Fruit fly (Drosophila melanogaster) whole organism, wandering third instar larva: ENCODE measurements around the gene ACXE.

ENCODE experiments used
- CG32264 ChIP-seq: fragments of 200-800 bp; sonication (Bioruptor generic); optimal IDR thresholded peaks from 2 replicates; lab custom pipeline; 2016; ENCODE audit warnings: missing biosample characterization, missing genetic modification characterization
- CrebA ChIP-seq: fragments of 200-800 bp; sonication (Bioruptor generic); optimal IDR thresholded peaks from 2 replicates; lab custom pipeline; 2016; ENCODE audit warnings: missing biosample characterization, mild to moderate bottlenecking, missing genetic modification characterization, borderline replicate concordance
- Dif ChIP-seq: fragments of 200-275, 200-300 bp; sonication (Bioruptor generic); optimal IDR thresholded peaks from 2 replicates; lab custom pipeline; 2018; ENCODE audit warnings: missing biosample characterization, missing genetic modification characterization; ENCODE audit not compliant: partially characterized antibody
- GATAd ChIP-seq: sonication (Bioruptor generic); optimal IDR thresholded peaks from 2 replicates; lab custom pipeline; 2016; ENCODE audit warnings: missing biosample characterization, missing genetic modification characterization
- HLH106 ChIP-seq: fragments of 200-800 bp; optimal IDR thresholded peaks from 3 replicates; lab custom pipeline; 2019; ENCODE audit warnings: missing biosample characterization, mild to moderate bottlenecking, missing genetic modification characterization, moderate library complexity
- Hnf4 ChIP-seq: fragments of 200-800 bp; sonication (Bioruptor generic); optimal IDR thresholded peaks from 2 replicates; lab custom pipeline; 2016; ENCODE audit warnings: missing biosample characterization, mild to moderate bottlenecking, missing genetic modification characterization
- Hr78 ChIP-seq: fragments of >200 bp; optimal IDR thresholded peaks from 2 replicates; lab custom pipeline; 2017; ENCODE audit warnings: missing biosample characterization, missing genetic modification characterization
- Hr83 ChIP-seq: fragments of 200-300 bp; sonication (Bioruptor generic); optimal IDR thresholded peaks from 2 replicates; lab custom pipeline; 2016; ENCODE audit warnings: missing biosample characterization, mild to moderate bottlenecking, missing genetic modification characterization, moderate library complexity; ENCODE audit not compliant: poor library complexity, severe bottlenecking
- Jra ChIP-seq: sonication (Bioruptor generic); optimal IDR thresholded peaks from 2 replicates; lab custom pipeline; 2016; ENCODE audit warnings: missing biosample characterization, missing genetic modification characterization
- Mio ChIP-seq: sonication (Bioruptor generic); optimal IDR thresholded peaks from 2 replicates; lab custom pipeline; 2016; ENCODE audit warnings: missing biosample characterization, missing genetic modification characterization
- Myc ChIP-seq: fragments of >200 bp; optimal IDR thresholded peaks from 2 replicates; lab custom pipeline; 2017
- N ChIP-seq: fragments of >200 bp; optimal IDR thresholded peaks from 2 replicates; lab custom pipeline; 2018; ENCODE audit warnings: missing biosample characterization, missing external identifiers, missing genetic modification characterization
- Sp1 ChIP-seq: fragments of 200-800 bp; sonication (Bioruptor generic); optimal IDR thresholded peaks from 3 replicates; lab custom pipeline; 2019; ENCODE audit warnings: missing biosample characterization, mild to moderate bottlenecking, missing genetic modification characterization, moderate library complexity
- Vsx2 ChIP-seq: fragments of 200-300, 225-300 bp; sonication (Bioruptor generic); optimal IDR thresholded peaks from 2 replicates; lab custom pipeline; 2018; ENCODE audit warnings: missing biosample characterization, missing genetic modification characterization; ENCODE audit not compliant: partially characterized antibody
- br ChIP-seq: fragments of 200-800 bp; sonication (Bioruptor generic); optimal IDR thresholded peaks from 2 replicates; lab custom pipeline; 2016; ENCODE audit warnings: missing biosample characterization, missing genetic modification characterization
- dl ChIP-seq, 2 experiments: fragments of 175-275, 200-275 bp in 1 of 2; fragments of 200-275 bp in 1 of 2; sonication (Bioruptor generic); optimal IDR thresholded peaks; lab custom pipeline; 2018; ENCODE audit warnings: mild to moderate bottlenecking in 2 of 2, missing biosample characterization in 2 of 2, missing genetic modification characterization in 2 of 2, moderate library complexity in 2 of 2; ENCODE audit not compliant: partially characterized antibody in 2 of 2, insufficient read depth in 1 of 2
- dmrt93B ChIP-seq: fragments of 200-800 bp; sonication (Bioruptor generic); optimal IDR thresholded peaks from 2 replicates; lab custom pipeline; 2018; ENCODE audit warnings: missing biosample characterization, mild to moderate bottlenecking, missing genetic modification characterization
- dsf ChIP-seq: sonication (Bioruptor generic); optimal IDR thresholded peaks from 2 replicates; lab custom pipeline; 2016; ENCODE audit warnings: missing biosample characterization, missing genetic modification characterization, borderline replicate concordance
- ey ChIP-seq: fragments of 200-800 bp; sonication (Bioruptor generic); optimal IDR thresholded peaks from 2 replicates; lab custom pipeline; 2016; ENCODE audit warnings: missing biosample characterization, missing genetic modification characterization
- foxo ChIP-seq, 2 experiments: fragments of 200-800 bp; sonication (Bioruptor generic); optimal IDR thresholded peaks; 2 replicates in 1 of 2; 3 replicates in 1 of 2; lab custom pipeline; 2016 to 2017; ENCODE audit warnings: missing biosample characterization in 2 of 2, missing genetic modification characterization in 2 of 2
- fru ChIP-seq: fragments of 200-800 bp; sonication (Bioruptor generic); optimal IDR thresholded peaks from 3 replicates; lab custom pipeline; 2016; ENCODE audit warnings: missing biosample characterization, mild to moderate bottlenecking, missing genetic modification characterization
- h ChIP-seq: fragments of 200-800 bp; sonication (Bioruptor generic); optimal IDR thresholded peaks from 3 replicates; lab custom pipeline; 2016; ENCODE audit warnings: missing biosample characterization, mild to moderate bottlenecking, missing genetic modification characterization
- jim ChIP-seq: fragments of 175-275, 200-325 bp; sonication (Bioruptor generic); optimal IDR thresholded peaks from 2 replicates; lab custom pipeline; 2016; ENCODE audit warnings: missing biosample characterization, mild to moderate bottlenecking, missing genetic modification characterization
- lola ChIP-seq: fragments of >200 bp; optimal IDR thresholded peaks from 2 replicates; lab custom pipeline; 2017; ENCODE audit warnings: missing biosample characterization, missing genetic modification characterization
- pan ChIP-seq: fragments of >200 bp; optimal IDR thresholded peaks from 2 replicates; lab custom pipeline; 2017
- psq ChIP-seq: fragments of 200-800 bp; sonication (Bioruptor generic); optimal IDR thresholded peaks from 3 replicates; lab custom pipeline; 2017; ENCODE audit warnings: missing biosample characterization, mild to moderate bottlenecking, missing genetic modification characterization, moderate library complexity
- sage ChIP-seq: fragments of 200-800 bp; sonication (Bioruptor generic); optimal IDR thresholded peaks from 2 replicates; lab custom pipeline; 2016; ENCODE audit warnings: missing biosample characterization, mild to moderate bottlenecking, missing genetic modification characterization
- tai ChIP-seq: sonication (Bioruptor generic); optimal IDR thresholded peaks from 2 replicates; lab custom pipeline; 2016; ENCODE audit warnings: missing biosample characterization, missing genetic modification characterization
- usp ChIP-seq: fragments of >200 bp; optimal IDR thresholded peaks from 2 replicates; lab custom pipeline; 2017; ENCODE audit warnings: missing biosample characterization, missing genetic modification characterization

The ACXE gene

DNA sequence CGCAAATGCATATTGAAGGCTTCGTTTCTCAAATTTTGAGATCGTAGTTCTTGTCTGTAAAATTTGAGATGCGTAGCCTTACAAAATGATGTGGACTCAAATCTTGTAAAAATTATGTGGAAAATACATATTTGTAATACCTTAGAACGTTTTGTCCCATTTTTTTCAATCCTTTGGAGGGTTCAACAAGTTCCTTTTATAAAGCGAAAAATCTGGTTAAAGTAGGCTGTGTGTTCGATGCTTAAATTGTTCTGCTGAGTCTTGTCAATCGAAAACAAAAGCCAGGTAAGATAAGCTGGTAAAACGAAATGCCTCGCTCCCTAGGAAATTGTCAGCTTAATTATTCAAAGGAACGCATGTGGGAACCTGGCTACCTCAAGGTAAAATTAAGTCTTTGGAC, at the start of gene ACXE:
ACXE (plus strand) TSS at position 301 of the 400 bp plus-strand sequence.
- no peak for TF ChIP-seq Hnf4 (GFP tag; lab: Kevin White, UChicago)

DNA sequence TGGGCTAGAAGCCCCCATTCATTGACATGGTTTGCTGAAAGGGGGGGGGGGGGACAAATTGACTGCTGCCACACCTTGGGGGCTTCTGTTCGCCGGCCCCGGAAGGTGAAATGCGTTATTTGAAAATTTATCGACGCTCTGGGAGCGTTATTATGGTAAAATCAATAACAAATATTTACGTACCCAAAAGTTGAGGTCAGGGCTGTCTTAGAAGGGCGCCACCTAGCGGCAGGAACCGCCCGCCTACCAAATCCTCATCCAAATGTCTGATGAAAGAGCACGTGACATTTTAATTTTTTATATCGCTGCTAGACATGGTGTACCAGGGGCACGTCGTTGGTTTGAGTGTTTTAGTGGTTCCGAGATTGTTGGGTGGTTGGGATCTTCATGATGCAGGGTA, 45.0 kb upstream of the ACXE start:
- TF ChIP-seq fru (no peak), usp (no peak), Vsx2 (no peak), Sp1 (GFP tag; lab: Kevin White, UChicago) (no peak), Mio (GFP tag; lab: Kevin White, UChicago) (no peak), foxo (GFP tag; optimal IDR thresholded peaks at IDR 0.05; lab: Kevin White, UChicago) (no peak), psq (GFP tag; lab: Kevin White, UChicago) (no peak), CG32264 (GFP tag; lab: Kevin White, UChicago) (no peak), tai (no peak), HLH106 (tag; lab: Kevin White, UChicago) (no peak), sage (GFP tag; lab: Kevin White, UChicago) (no peak), lola (GFP tag; lab: Kevin White, UChicago) (no peak), N (GFP tag; lab: Kevin White, UChicago) (no peak), Hr78 (GFP tag; lab: Kevin White, UChicago) (no peak), CrebA (GFP tag; lab: Kevin White, UChicago) (no peak), dsf (GFP tag; lab: Kevin White, UChicago) (no peak)

DNA sequence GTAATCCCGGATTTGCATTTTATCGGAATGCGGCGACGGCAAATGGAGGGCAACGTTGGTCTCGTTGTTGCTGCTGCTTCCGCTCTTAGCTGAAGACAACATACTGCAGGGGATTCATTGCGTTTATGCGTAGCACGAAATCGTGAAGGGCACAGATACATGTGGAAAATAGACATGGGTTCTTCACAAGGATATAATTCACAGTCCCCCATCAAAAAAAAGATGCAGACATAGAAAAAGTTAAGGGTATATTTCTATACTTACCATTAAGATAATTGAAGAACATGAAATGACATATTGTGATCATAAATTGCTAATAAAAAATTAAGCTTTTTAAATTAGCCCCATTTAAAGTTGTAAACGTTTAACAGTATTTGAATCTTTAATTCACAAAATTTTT, 33.8 kb upstream of the ACXE start:
- TF ChIP-seq Jra (no peak), Hr83 (no peak), pan (no peak), foxo (GFP tag; optimal IDR thresholded peaks at IDR 0.05; lab: Kevin White, UChicago) (no peak), br (GFP tag; lab: Kevin White, UChicago) (no peak), dmrt93B (GFP tag; lab: Kevin White, UChicago) (no peak), ey (GFP tag; lab: Kevin White, UChicago) (no peak), Mio (GFP tag; lab: Kevin White, UChicago) (no peak), CG32264 (GFP tag; lab: Kevin White, UChicago) (no peak)

DNA sequence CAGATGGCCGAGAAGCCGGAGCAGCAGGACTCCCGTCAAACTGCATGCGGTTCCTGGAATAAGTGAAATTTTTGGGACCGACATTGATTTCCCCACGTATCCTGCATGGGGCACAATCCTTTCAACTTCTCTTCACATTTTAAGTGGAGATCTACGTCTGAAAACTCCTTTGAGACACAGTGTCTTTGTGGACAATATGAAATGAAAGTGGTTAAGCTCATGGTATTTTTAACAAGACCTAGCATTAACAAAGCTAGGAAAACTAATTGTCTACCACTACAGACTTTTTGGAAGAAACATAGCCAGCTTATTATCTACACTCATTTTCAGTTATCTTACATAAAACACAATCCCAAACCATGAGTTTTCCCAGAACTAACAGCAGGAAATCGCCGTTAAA, 13.2 kb upstream of the ACXE start, which contains the start of gene ACXC:
ACXC (plus strand) TSS at position 301 of the 400 bp plus-strand sequence.
- TF ChIP-seq N (GFP tag; lab: Kevin White, UChicago), result no peak
- TF ChIP-seq pan, result no peak
- TF ChIP-seq CrebA (GFP tag; lab: Kevin White, UChicago), result no peak
- no peak for TF ChIP-seq foxo (GFP tag; optimal IDR thresholded peaks at IDR 0.05; lab: Kevin White, UChicago)
- no peak for TF ChIP-seq jim (GFP tag; lab: Kevin White, UChicago)
- no peak for TF ChIP-seq Jra
- TF ChIP-seq Sp1 (GFP tag; lab: Kevin White, UChicago), result no peak
- no peak for TF ChIP-seq fru
- TF ChIP-seq dl (GFP tag; optimal IDR thresholded peaks at IDR 0.05; lab: Kevin White, UChicago; ENCODE audit: insufficient read depth in 1 of 2, partially characterized antibody in 2 of 2), result no peak
- no peak for TF ChIP-seq Myc (lab: Kevin White, UChicago)
- TF ChIP-seq Hnf4 (GFP tag; lab: Kevin White, UChicago), result no peak

DNA sequence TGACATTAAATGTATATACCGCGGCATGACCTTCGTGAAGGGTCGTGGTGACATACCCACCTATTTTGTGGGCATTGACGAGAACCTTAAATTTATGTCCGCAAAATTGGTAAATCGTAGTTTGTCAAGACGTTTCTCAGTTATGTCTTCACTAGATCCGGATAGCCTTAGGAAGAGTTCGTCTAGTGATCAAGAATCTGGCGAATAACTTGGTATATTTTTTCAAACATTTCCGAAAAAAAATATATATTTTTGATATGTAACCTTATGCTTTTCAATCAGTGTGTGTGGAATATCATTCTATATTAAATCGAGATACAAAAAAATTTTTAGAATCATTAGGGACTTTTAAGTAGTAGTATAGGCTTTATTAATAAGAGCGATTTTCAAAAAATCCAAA, 8.9 kb upstream of the ACXE start, which contains the start of gene ACXB:
ACXB (plus strand) TSS at position 301 of the 400 bp plus-strand sequence.
- TF ChIP-seq HLH106 (tag; lab: Kevin White, UChicago) (no peak), fru (no peak), Hr78 (GFP tag; lab: Kevin White, UChicago) (no peak), usp (no peak), Vsx2 (no peak), dsf (GFP tag; lab: Kevin White, UChicago) (no peak)

DNA sequence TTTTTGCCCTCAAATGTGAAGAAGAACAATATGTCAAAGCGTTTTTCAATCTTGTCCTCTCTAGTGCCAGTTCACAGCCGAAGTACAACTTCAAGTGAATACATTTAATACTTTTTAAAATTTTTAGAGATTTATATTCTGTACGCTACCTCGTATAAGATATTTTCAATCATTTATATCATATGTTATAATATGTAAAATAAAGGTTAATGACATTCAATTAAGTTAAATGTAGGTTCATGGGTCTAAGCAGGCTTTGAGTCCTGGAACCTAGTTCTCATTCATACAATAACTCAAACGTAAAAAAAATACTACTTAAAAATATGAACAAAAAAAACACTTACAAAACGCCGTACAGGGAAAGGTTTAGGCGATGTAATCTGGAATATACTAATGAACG, 4.6 kb upstream of the ACXE start, which contains the start of gene ACXA:
ACXA (plus strand) TSS at position 301 of the 400 bp plus-strand sequence.
- no peak for TF ChIP-seq Dif (GFP tag; lab: Kevin White, UChicago)
- TF ChIP-seq pan, result no peak
- TF ChIP-seq dsf (GFP tag; lab: Kevin White, UChicago), result no peak
- TF ChIP-seq h (GFP tag; lab: Kevin White, UChicago), result no peak
- no peak for TF ChIP-seq dmrt93B (GFP tag; lab: Kevin White, UChicago)
- no peak for TF ChIP-seq GATAd (GFP tag; lab: Kevin White, UChicago)
